Fruit fly (Drosophila melanogaster): ENCODE measurements around the gene Pfdn5.

The Pfdn5 gene

DNA sequence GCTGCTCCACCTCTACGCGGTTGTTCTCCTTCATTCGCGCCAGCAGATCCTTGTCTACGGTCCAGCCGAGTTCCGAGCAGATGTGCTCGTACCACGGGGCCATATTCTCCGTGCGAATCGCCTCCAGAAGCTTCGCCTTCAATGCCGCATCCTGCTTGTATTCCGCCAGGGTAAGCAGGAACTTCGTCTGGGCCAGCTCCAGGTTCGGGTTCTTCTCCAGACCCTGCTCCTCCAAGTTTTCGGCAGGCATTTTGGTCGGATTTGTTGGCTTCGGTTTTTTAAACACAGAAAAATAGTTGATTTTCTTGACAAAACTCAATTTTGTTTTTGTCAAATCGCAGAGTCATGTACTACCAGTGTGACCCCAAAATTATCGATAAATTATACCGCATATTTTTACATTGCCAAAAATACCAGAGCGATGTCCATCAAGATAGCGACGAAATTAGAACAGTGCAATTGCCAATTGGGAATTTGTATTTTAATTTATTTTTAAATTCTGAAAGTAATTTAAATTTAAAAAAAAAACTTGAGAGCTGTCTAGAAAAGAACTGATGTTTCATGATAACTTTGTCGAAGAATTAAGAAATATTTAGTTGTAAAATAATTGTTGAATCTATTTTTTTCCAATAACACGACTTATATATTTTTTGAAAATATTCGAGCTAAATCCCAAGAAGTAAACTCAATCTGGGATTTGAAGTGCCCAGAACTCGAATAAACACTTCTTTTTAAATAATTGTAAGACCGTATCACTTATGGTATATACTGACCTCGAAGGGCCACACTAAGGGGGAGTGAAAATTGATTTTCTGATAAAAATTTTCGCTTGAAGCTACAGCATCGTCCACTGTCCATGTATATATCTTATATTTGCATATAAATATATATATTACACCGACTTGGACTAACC, 24.9 kb upstream of the Pfdn5 start, which contains the start of the genes Rpn7 and AP-2mu:
Gene Rpn7 (minus strand): TSS at position 382 of the 913 bp plus-strand sequence.
Gene AP-2mu (plus strand): TSS at position 783 of the 913 bp plus-strand sequence.
- peak; percentile 53 for TF ChIP-seq nmo (GFP tag; optimal IDR thresholded peaks at IDR 0.05)
- TF ChIP-seq CG10267 (tag; optimal IDR thresholded peaks at IDR 0.05): peak; percentile 55
- TF ChIP-seq phol (tag; optimal IDR thresholded peaks at IDR 0.05): peak; percentile 44
- peak; percentile 8 for TF ChIP-seq Ets97D (GFP tag; optimal IDR thresholded peaks at IDR 0.05)
- TF ChIP-seq CG4707 (GFP tag; optimal IDR thresholded peaks at IDR 0.05): no peak
- peak; percentile 13 for TF ChIP-seq CG2678 (tag; optimal IDR thresholded peaks at IDR 0.05)
- TF ChIP-seq BEAF-32 (GFP tag; optimal IDR thresholded peaks at IDR 0.05): peak; percentile 45
- TF ChIP-seq Camta (GFP tag; optimal IDR thresholded peaks at IDR 0.05): no peak
- TF ChIP-seq sug (tag; optimal IDR thresholded peaks at IDR 0.05): peak; percentile 18
- peak; percentile 68 for TF ChIP-seq grn (GFP tag; optimal IDR thresholded peaks at IDR 0.05)
- peak; percentile 52; the same call in 1 of the 2 replicates for TF ChIP-seq CG31441 (GFP tag; IDR thresholded peaks at IDR 0.05)
- peak; percentile 51; the same call in 1 of the 2 replicates for TF ChIP-seq E2f2 (GFP tag; IDR thresholded peaks at IDR 0.05)
- peak; percentile 3 for TF ChIP-seq CG18262 (tag; optimal IDR thresholded peaks at IDR 0.05)
- peak; percentile 43; the same call in 1 of the 2 replicates for TF ChIP-seq CG9932 (GFP tag; IDR thresholded peaks at IDR 0.05)
- TF ChIP-seq CG11247 (GFP tag; IDR thresholded peaks at IDR 0.05): no peak
- TF ChIP-seq Max (GFP tag; optimal IDR thresholded peaks at IDR 0.05): peak; percentile 39
- no peak for TF ChIP-seq Fer2 (tag; optimal IDR thresholded peaks at IDR 0.05)
- TF ChIP-seq CG17361 (GFP tag; IDR thresholded peaks at IDR 0.05): peak; percentile 66; the same call in 2 of the 3 replicates
- TF ChIP-seq CG30403 (GFP tag; optimal IDR thresholded peaks at IDR 0.05): peak; percentile 54
- TF ChIP-seq Dp (GFP tag; optimal IDR thresholded peaks at IDR 0.05): peak; percentile 40
- peak; percentile 10 for TF ChIP-seq kni (GFP tag; optimal IDR thresholded peaks at IDR 0.05)
- TF ChIP-seq CoRest (tag; optimal IDR thresholded peaks at IDR 0.05): peak; percentile 53
- TF ChIP-seq CG16779 (GFP tag; IDR thresholded peaks at IDR 0.05): no peak
- peak; percentile 1 for TF ChIP-seq CG10654 (GFP tag; optimal IDR thresholded peaks at IDR 0.05)
- peak in 1 of 2 experiments; percentile 93 for TF ChIP-seq insv (GFP tag; optimal IDR thresholded peaks at IDR 0.05)
- peak; percentile 27 for TF ChIP-seq CG4424 (GFP tag; optimal IDR thresholded peaks at IDR 0.05)
- TF ChIP-seq tll (GFP tag; optimal IDR thresholded peaks at IDR 0.05): peak in 1 of 2 experiments; percentile 2
- TF ChIP-seq row (GFP tag; IDR thresholded peaks at IDR 0.05): peak; percentile 28; the same call in 1 of the 3 replicates
- peak; percentile 99 for TF ChIP-seq CG14710 (tag; optimal IDR thresholded peaks at IDR 0.05)
- TF ChIP-seq exex (tag; optimal IDR thresholded peaks at IDR 0.05): no peak
- no peak for TF ChIP-seq pan (optimal IDR thresholded peaks at IDR 0.05)
- TF ChIP-seq pan (GFP tag; optimal IDR thresholded peaks at IDR 0.05 in 1 of 2, IDR thresholded peaks at IDR 0.05 in 1 of 2): peak in 1 of 2 experiments; percentile 18
- TF ChIP-seq lola (GFP tag; optimal IDR thresholded peaks at IDR 0.05): peak in 1 of 3 experiments; percentile 37
- peak; percentile 17 for TF ChIP-seq zfh2 (GFP tag; optimal IDR thresholded peaks at IDR 0.05)
- TF ChIP-seq Ets65A (GFP tag): peak; percentile 16
- TF ChIP-seq Elba2 (GFP tag; optimal IDR thresholded peaks at IDR 0.05): peak; percentile 95
- peak; percentile 7 for TF ChIP-seq sd (tag; optimal IDR thresholded peaks at IDR 0.05)
- TF ChIP-seq bigmax (GFP tag; optimal IDR thresholded peaks at IDR 0.05): no peak
- peak; percentile 22 for TF ChIP-seq Hr3 (GFP tag; optimal IDR thresholded peaks at IDR 0.05)
- TF ChIP-seq YL-1 (GFP tag; optimal IDR thresholded peaks at IDR 0.05): peak; percentile 72
- no peak for TF ChIP-seq CG7987 (GFP tag; optimal IDR thresholded peaks at IDR 0.05)
- peak; percentile 10 for TF ChIP-seq CG17186 (GFP tag; optimal IDR thresholded peaks at IDR 0.05)
- peak; percentile 26 for TF ChIP-seq nerfin-1 (tag; optimal IDR thresholded peaks at IDR 0.05)
- peak; percentile 54 for TF ChIP-seq CG2116 (GFP tag; optimal IDR thresholded peaks at IDR 0.05)
- TF ChIP-seq Dref (GFP tag; IDR thresholded peaks at IDR 0.05): peak; percentile 61
- TF ChIP-seq vfl (GFP tag; optimal IDR thresholded peaks at IDR 0.05): no peak
- TF ChIP-seq CG4617 (GFP tag; optimal IDR thresholded peaks at IDR 0.05; ENCODE audit: borderline replicate concordance): peak; percentile 11

Measured in whole organism, embryonic.